Fruit fly (Drosophila melanogaster) whole organism, embryonic: ENCODE measurements around the gene mrva.

Experiments
- Adf1 ChIP-seq: fragments of 200-800 bp; sonication (Bioruptor generic); IDR thresholded peaks from 2 replicates; pipeline ENCODE4 v1.3.6; 2022; ENCODE audit warnings: missing biosample characterization, missing genetic modification characterization
- Atf3 ChIP-seq: fragments of 200-800 bp; sonication (Bioruptor generic); optimal IDR thresholded peaks from 3 replicates; lab custom pipeline; 2016; ENCODE audit warnings: missing biosample characterization, missing genetic modification characterization
- BEAF-32 ChIP-seq: fragments of 200-800 bp; sonication (Bioruptor generic); optimal IDR thresholded peaks from 3 replicates; lab custom pipeline; 2017; ENCODE audit warnings: missing biosample characterization, missing genetic modification characterization, mild to moderate bottlenecking, moderate library complexity, missing genetic modification reagents
- Bdp1 ChIP-seq: fragments of 200-800 bp; sonication (Bioruptor generic); optimal IDR thresholded peaks from 3 replicates; lab custom pipeline; 2016; ENCODE audit warnings: missing biosample characterization, missing genetic modification characterization
- Blimp-1 ChIP-seq: fragments of 200-800 bp; sonication (Bioruptor generic); optimal IDR thresholded peaks from 3 replicates; lab custom pipeline; 2018; ENCODE audit warnings: missing biosample characterization, missing genetic modification characterization, mild to moderate bottlenecking, moderate library complexity, missing genetic modification reagents
- C15 ChIP-seq: fragments of 200-800 bp; sonication (Bioruptor generic); IDR thresholded peaks from 3 replicates; pipeline ENCODE4 v1.3.6; 2022; ENCODE audit warnings: missing biosample characterization, missing genetic modification characterization
- CG10274 ChIP-seq: fragments of 200-800 bp; sonication (Bioruptor generic); optimal IDR thresholded peaks from 3 replicates; lab custom pipeline; 2017; ENCODE audit warnings: missing biosample characterization, mild to moderate bottlenecking, missing genetic modification characterization
- CG10565 ChIP-seq: fragments of 200-800 bp; sonication (Bioruptor generic); optimal IDR thresholded peaks from 3 replicates; lab custom pipeline; 2016; ENCODE audit warnings: missing biosample characterization, mild to moderate bottlenecking, missing genetic modification characterization
- CG10959 ChIP-seq: fragments of 200-800 bp; sonication (Bioruptor generic); IDR thresholded peaks from 2 replicates; pipeline ENCODE4 v1.3.6; 2022; ENCODE audit warnings: missing biosample characterization, missing genetic modification characterization
- CG11398 ChIP-seq: fragments of 200-800 bp; sonication (Bioruptor generic); optimal IDR thresholded peaks from 2 replicates; lab custom pipeline; 2016; ENCODE audit warnings: missing biosample characterization, missing genetic modification characterization
- CG12104 ChIP-seq: fragments of 200-800 bp; sonication (Bioruptor generic); optimal IDR thresholded peaks from 3 replicates; lab custom pipeline; 2016; ENCODE audit warnings: missing biosample characterization, missing genetic modification characterization
- CG15269 ChIP-seq: fragments of 200-800 bp; sonication (Bioruptor generic); optimal IDR thresholded peaks from 2 replicates; lab custom pipeline; 2018; ENCODE audit warnings: missing biosample characterization, mild to moderate bottlenecking, missing genetic modification characterization, moderate library complexity
- CG1603 ChIP-seq: fragments of 200-800 bp; sonication (Bioruptor generic); optimal IDR thresholded peaks from 2 replicates; lab custom pipeline; 2019; ENCODE audit warnings: missing biosample characterization, mild to moderate bottlenecking, missing genetic modification characterization, moderate library complexity
- CG16779 ChIP-seq: fragments of 200-800 bp; sonication (Bioruptor generic); IDR thresholded peaks from 2 replicates; pipeline ENCODE4 v1.3.6; 2022; ENCODE audit warnings: missing biosample characterization, missing genetic modification characterization
- CG17568 ChIP-seq: fragments of 200-800 bp; sonication (Bioruptor generic); optimal IDR thresholded peaks from 2 replicates; lab custom pipeline; 2018; ENCODE audit warnings: missing biosample characterization, mild to moderate bottlenecking, missing genetic modification characterization, moderate library complexity
- CG34376 ChIP-seq: fragments of 200-800 bp; sonication (Bioruptor generic); optimal IDR thresholded peaks from 2 replicates; lab custom pipeline; 2018; ENCODE audit warnings: missing biosample characterization, mild to moderate bottlenecking, missing genetic modification characterization
- CG6654 ChIP-seq: fragments of 200-800 bp; sonication (Bioruptor generic); optimal IDR thresholded peaks from 2 replicates; lab custom pipeline; 2017; ENCODE audit warnings: missing biosample characterization, mild to moderate bottlenecking, missing genetic modification characterization
- Drgx ChIP-seq: fragments of 200-800 bp; sonication (Bioruptor generic); IDR thresholded peaks from 2 replicates; pipeline ENCODE4 v1.3.6; 2022; ENCODE audit warnings: missing biosample characterization, missing genetic modification characterization
- E2f1 ChIP-seq: fragments of 200-800 bp; sonication (Bioruptor generic); IDR thresholded peaks from 2 replicates; pipeline ENCODE4 v1.3.6; 2022; ENCODE audit warnings: missing biosample characterization, missing genetic modification characterization
- Elba2 ChIP-seq: fragments of 200-800 bp; sonication (Bioruptor generic); optimal IDR thresholded peaks from 3 replicates; lab custom pipeline; 2016; ENCODE audit warnings: missing biosample characterization, missing genetic modification characterization
- Gsc ChIP-seq: fragments of 200-800 bp; sonication (Bioruptor generic); IDR thresholded peaks from 2 replicates; pipeline ENCODE4 v1.3.6; 2022; ENCODE audit warnings: missing biosample characterization, missing genetic modification characterization
- Hand ChIP-seq: fragments of 200-800 bp; sonication (Bioruptor generic); optimal IDR thresholded peaks from 2 replicates; lab custom pipeline; 2017; ENCODE audit warnings: mild to moderate bottlenecking, missing biosample characterization, missing genetic modification reagents, missing genetic modification characterization
- HmgZ ChIP-seq: fragments of 200-800 bp; sonication (Bioruptor generic); optimal IDR thresholded peaks from 2 replicates; lab custom pipeline; 2018; ENCODE audit warnings: missing biosample characterization, mild to moderate bottlenecking, missing genetic modification characterization
- Hmx ChIP-seq: fragments of 200-800 bp; sonication (Bioruptor generic); optimal IDR thresholded peaks from 2 replicates; lab custom pipeline; 2016; ENCODE audit warnings: missing biosample characterization, missing genetic modification characterization
- Jarid2 ChIP-seq: fragments of 200-800 bp; sonication (Bioruptor generic); optimal IDR thresholded peaks from 3 replicates; lab custom pipeline; 2017; ENCODE audit warnings: mild to moderate bottlenecking, missing biosample characterization, missing genetic modification reagents, missing genetic modification characterization
- MESR4 ChIP-seq: fragments of 200-800 bp; sonication (Bioruptor generic); optimal IDR thresholded peaks from 2 replicates; lab custom pipeline; 2018; ENCODE audit warnings: missing biosample characterization, mild to moderate bottlenecking, missing genetic modification characterization, moderate library complexity
- MTF-1 ChIP-seq: fragments of 200-800 bp; sonication (Bioruptor generic); optimal IDR thresholded peaks from 2 replicates; lab custom pipeline; 2018; ENCODE audit warnings: missing biosample characterization, mild to moderate bottlenecking, missing genetic modification characterization, borderline replicate concordance
- Spps ChIP-seq: fragments of 200-800 bp; sonication (Bioruptor generic); optimal IDR thresholded peaks from 2 replicates; lab custom pipeline; 2018; ENCODE audit warnings: missing biosample characterization, mild to moderate bottlenecking, missing genetic modification characterization
- Sry-β ChIP-seq: fragments of 200-800 bp; sonication (Bioruptor generic); optimal IDR thresholded peaks from 2 replicates; lab custom pipeline; 2018; ENCODE audit warnings: missing biosample characterization, mild to moderate bottlenecking, missing genetic modification characterization, moderate library complexity
- bbx ChIP-seq: fragments of 200-800 bp; sonication (Bioruptor generic); IDR thresholded peaks from 2 replicates; pipeline ENCODE4 v1.3.6; 2022; ENCODE audit warnings: missing biosample characterization, missing genetic modification characterization; ENCODE audit not compliant: partially characterized antibody
- cad ChIP-seq: fragments of >200 bp; optimal IDR thresholded peaks from 2 replicates; lab custom pipeline; 2017; ENCODE audit warnings: missing biosample characterization, missing genetic modification characterization
- cato ChIP-seq: fragments of 200-800 bp; sonication (Bioruptor generic); optimal IDR thresholded peaks from 2 replicates; lab custom pipeline; 2016; ENCODE audit warnings: missing biosample characterization, missing genetic modification characterization, borderline replicate concordance
- chif ChIP-seq, 2 experiments: fragments of 200-800 bp; sonication (Bioruptor generic); optimal IDR thresholded peaks; 3 replicates each; lab custom pipeline; 2016; ENCODE audit warnings: missing biosample characterization in 2 of 2, missing genetic modification characterization in 2 of 2
- chinmo ChIP-seq: fragments of 200-800 bp; sonication (Bioruptor generic); IDR thresholded peaks from 4 replicates; pipeline ENCODE4 v1.3.6; 2022; ENCODE audit warnings: missing biosample characterization, missing genetic modification characterization; ENCODE audit not compliant: partially characterized antibody
- ci ChIP-seq: fragments of 200-800 bp; sonication (Bioruptor generic); IDR thresholded peaks from 3 replicates; pipeline ENCODE4 v1.3.6; 2022; ENCODE audit warnings: missing biosample characterization, missing genetic modification characterization
- croc ChIP-seq: fragments of 200-800 bp; sonication (Bioruptor generic); conservative IDR thresholded peaks from 3 replicates; pipeline ENCODE4 v1.3.6; 2022; ENCODE audit warnings: missing biosample characterization, missing genetic modification characterization
- crp ChIP-seq, 2 experiments: fragments of 200-800 bp; sonication (Bioruptor generic); optimal IDR thresholded peaks; 2 replicates in 1 of 2; 3 replicates in 1 of 2; lab custom pipeline; 2017; ENCODE audit warnings: missing biosample characterization in 2 of 2, missing genetic modification characterization in 2 of 2, mild to moderate bottlenecking in 1 of 2, moderate library complexity in 1 of 2
- en ChIP-seq: fragments of 200-800 bp; sonication (Bioruptor generic); optimal IDR thresholded peaks from 2 replicates; lab custom pipeline; 2016; ENCODE audit warnings: missing biosample characterization, missing genetic modification characterization
- gcm ChIP-seq: fragments of 200-800 bp; sonication (Bioruptor generic); optimal IDR thresholded peaks from 2 replicates; lab custom pipeline; 2019; ENCODE audit warnings: missing biosample characterization, mild to moderate bottlenecking, missing genetic modification characterization, moderate library complexity
- kay ChIP-seq: fragments of 200-800 bp; sonication (Bioruptor generic); optimal IDR thresholded peaks from 2 replicates; lab custom pipeline; 2016; ENCODE audit warnings: missing biosample characterization, missing genetic modification characterization
- knrl ChIP-seq: fragments of 200-800 bp; sonication (Bioruptor generic); IDR thresholded peaks from 3 replicates; pipeline ENCODE4 v1.3.6; 2022; ENCODE audit warnings: missing biosample characterization, missing genetic modification characterization; ENCODE audit not compliant: partially characterized antibody
- nerfin-2 ChIP-seq: fragments of 200-800 bp; sonication (Bioruptor generic); IDR thresholded peaks from 2 replicates; pipeline ENCODE4 v1.3.6; 2022; ENCODE audit warnings: missing biosample characterization, missing genetic modification characterization; ENCODE audit not compliant: partially characterized antibody
- p53 ChIP-seq: fragments of 200-800 bp; sonication (Bioruptor generic); optimal IDR thresholded peaks from 2 replicates; lab custom pipeline; 2016; ENCODE audit warnings: missing biosample characterization, missing genetic modification characterization
- schlank ChIP-seq: fragments of 200-800 bp; sonication (Bioruptor generic); optimal IDR thresholded peaks from 2 replicates; lab custom pipeline; 2018; ENCODE audit warnings: missing biosample characterization, mild to moderate bottlenecking, missing genetic modification characterization
- sob ChIP-seq: fragments of 200-800 bp; sonication (Bioruptor generic); IDR thresholded peaks from 2 replicates; pipeline ENCODE4 v1.3.6; 2022; ENCODE audit warnings: missing biosample characterization, missing genetic modification characterization
- sqz ChIP-seq: fragments of 200-800 bp; sonication (Bioruptor generic); optimal IDR thresholded peaks from 3 replicates; lab custom pipeline; 2018; ENCODE audit warnings: missing biosample characterization, mild to moderate bottlenecking, missing genetic modification characterization
- ssp ChIP-seq: fragments of 200-800 bp; sonication (Bioruptor generic); IDR thresholded peaks from 2 replicates; pipeline ENCODE4 v1.3.6; 2022; ENCODE audit warnings: missing biosample characterization, missing genetic modification characterization
- tx ChIP-seq: fragments of 200-800 bp; sonication (Bioruptor generic); optimal IDR thresholded peaks from 2 replicates; lab custom pipeline; 2016; ENCODE audit warnings: missing biosample characterization, missing genetic modification characterization
- z ChIP-seq: fragments of 200-800 bp; sonication (Bioruptor generic); IDR thresholded peaks from 3 replicates; pipeline ENCODE4 v1.3.6; 2022; ENCODE audit warnings: missing biosample characterization, missing genetic modification characterization
- zfh2 ChIP-seq: fragments of 200-800 bp; sonication (Bioruptor generic); optimal IDR thresholded peaks from 2 replicates; lab custom pipeline; 2016; ENCODE audit warnings: missing biosample characterization, missing genetic modification characterization

mrva gene

DNA sequence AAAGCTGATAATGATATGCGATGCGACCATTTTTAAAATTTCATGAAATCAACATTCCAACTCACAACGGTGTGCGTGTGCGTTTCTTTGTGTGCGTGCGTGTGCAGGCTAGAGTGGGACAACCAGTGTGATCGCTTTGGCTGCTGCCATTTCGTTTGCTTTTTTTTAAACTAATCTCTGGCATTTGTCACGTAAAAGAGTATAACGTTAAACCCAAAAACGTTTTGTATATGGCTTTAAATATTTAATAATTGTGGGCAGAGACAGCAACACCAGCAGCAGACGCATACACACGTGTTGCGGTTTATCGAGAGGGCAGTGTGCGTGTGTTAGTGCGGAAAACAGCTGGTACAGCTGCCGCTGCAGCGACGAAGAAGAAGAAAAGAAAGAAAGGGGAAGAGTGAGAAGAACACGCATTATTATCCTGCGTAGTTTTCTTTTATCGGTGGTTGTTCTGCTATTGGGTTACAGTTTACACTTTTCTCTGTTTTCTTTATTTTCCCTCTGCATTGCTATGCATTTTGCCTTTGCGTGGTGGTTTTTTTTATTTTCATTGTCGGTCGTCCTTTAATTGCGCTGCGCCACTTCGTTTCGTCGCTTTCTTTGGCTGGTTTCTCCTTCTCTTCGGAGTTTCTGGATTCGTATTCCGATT is 41.7 kb upstream of the mrva start (continued):
- TF ChIP-seq Drgx (GFP tag; lab: Robert Waterston, UW) (no peak), CG17568 (GFP tag; lab: Kevin White, UChicago) (no peak), CG12104 (GFP tag; lab: Kevin White, UChicago) (no peak), HmgZ (no peak), CG11398 (GFP tag; lab: Kevin White, UChicago) (no peak), nerfin-2 (GFP tag; lab: Robert Waterston, UW) (no peak), CG1603 (peak; percentile 26), CG34376 (GFP tag; lab: Kevin White, UChicago) (peak; percentile 7), ssp (GFP tag; lab: Robert Waterston, UW) (no peak), sqz (GFP tag; lab: Kevin White, UChicago) (peak; percentile 31), Elba2 (GFP tag; lab: Kevin White, UChicago) (no peak), kay (GFP tag; lab: Kevin White, UChicago) (no peak), Jarid2 (GFP tag; lab: Kevin White, UChicago) (no peak), MTF-1 (GFP tag; lab: Kevin White, UChicago) (no peak), crp (GFP tag; optimal IDR thresholded peaks at IDR 0.05; lab: Kevin White, UChicago) (peak; percentile 36 to 83), Blimp-1 (no peak), sob (no peak), CG10274 (GFP tag; lab: Kevin White, UChicago) (no peak), chinmo (GFP tag; lab: Robert Waterston, UW) (peak; percentile 87), p53 (GFP tag; lab: Kevin White, UChicago) (no peak), Adf1 (GFP tag; lab: Robert Waterston, UW) (no peak; the same call in 1 of the 2 replicates), zfh2 (GFP tag; lab: Kevin White, UChicago) (no peak), Spps (tag; lab: Kevin White, UChicago) (no peak), chif (GFP tag; optimal IDR thresholded peaks at IDR 0.05; lab: Kevin White, UChicago) (no peak), Hand (no peak), tx (GFP tag; lab: Kevin White, UChicago) (no peak), C15 (GFP tag; lab: Robert Waterston, UW) (no peak), Atf3 (GFP tag; lab: Kevin White, UChicago) (no peak), cato (no peak), knrl (GFP tag; lab: Robert Waterston, UW) (0 out of 3 replicates have a peak, but pooled peaks have one; percentile 21), Gsc (GFP tag; lab: Robert Waterston, UW) (no peak), gcm (GFP tag; lab: Kevin White, UChicago) (peak; percentile 15), schlank (tag; lab: Kevin White, UChicago) (no peak), MESR4 (peak; percentile 49), en (GFP tag; lab: Kevin White, UChicago) (no peak), ci (GFP tag; lab: Robert Waterston, UW) (no peak), Hmx (GFP tag; lab: Kevin White, UChicago) (no peak), cad (GFP tag; lab: Kevin White, UChicago) (no peak), E2f1 (GFP tag; lab: Robert Waterston, UW) (no peak), z (GFP tag; lab: Robert Waterston, UW) (no peak), BEAF-32 (GFP tag; lab: Kevin White, UChicago) (no peak), croc (GFP tag; lab: Robert Waterston, UW) (no peak), Bdp1 (GFP tag; lab: Kevin White, UChicago) (no peak), CG16779 (GFP tag; lab: Robert Waterston, UW) (no peak), CG15269 (tag; lab: Kevin White, UChicago) (no peak), bbx (GFP tag; lab: Robert Waterston, UW) (no peak; the same call in 1 of the 2 replicates), CG10959 (GFP tag; lab: Robert Waterston, UW) (no peak), CG6654 (GFP tag; lab: Kevin White, UChicago) (no peak), CG10565 (GFP tag; lab: Kevin White, UChicago) (no peak), Sry-β (GFP tag; lab: Kevin White, UChicago) (no peak)
